Worm (Caenorhabditis elegans) whole organism, L1 larva: ENCODE data around the gene C07A4.3.

Experiments used
- F16B12.6 ChIP-seq: fragments of 150-350 bp; optimal IDR thresholded peaks from 2 replicates; lab custom pipeline; 2014; ENCODE audit warnings: missing biosample characterization, missing genetic modification characterization
- ama-1 ChIP-seq: fragments of 150-350 bp; optimal IDR thresholded peaks from 2 replicates; lab custom pipeline; 2014
- elt-2 ChIP-seq: sonication (generic microtip); optimal IDR thresholded peaks from 2 replicates; lab custom pipeline; 2016; ENCODE audit warnings: missing genetic modification characterization, mild to moderate bottlenecking, inconsistent platforms, missing compliant biosample characterization, missing genetic modification reagents
- elt-3 ChIP-seq, 6 experiments: fragments of 150-350 bp in 1 of 6; sonication (generic microtip); optimal IDR thresholded peaks; 2 replicates each; lab custom pipeline; 2017 to 2018; ENCODE audit warnings: missing biosample characterization in 6 of 6, missing genetic modification characterization in 6 of 6, inconsistent platforms in 1 of 6
- lin-13 ChIP-seq: fragments of 150-350 bp; optimal IDR thresholded peaks from 2 replicates; lab custom pipeline; 2014; ENCODE audit warnings: missing biosample characterization, missing genetic modification reagents, missing genetic modification characterization
- mep-1 ChIP-seq: fragments of 150-350 bp; optimal IDR thresholded peaks from 2 replicates; lab custom pipeline; 2014; ENCODE audit warnings: missing biosample characterization, missing genetic modification characterization
- nhr-28 ChIP-seq: fragments of 150-350 bp; optimal IDR thresholded peaks from 2 replicates; lab custom pipeline; 2014; ENCODE audit warnings: missing biosample characterization, missing genetic modification characterization
- nhr-77 ChIP-seq: fragments of 150-350 bp; optimal IDR thresholded peaks from 2 replicates; lab custom pipeline; 2014; ENCODE audit warnings: missing biosample characterization, missing genetic modification characterization
- sup-37 ChIP-seq: fragments of 200-800 bp; sonication (Bioruptor generic); optimal IDR thresholded peaks from 2 replicates; lab custom pipeline; 2018; ENCODE audit warnings: mild to moderate bottlenecking, missing genetic modification characterization, missing compliant biosample characterization
- unc-130 ChIP-seq: fragments of 150-350 bp; optimal IDR thresholded peaks from 2 replicates; lab custom pipeline; 2017; ENCODE audit warnings: missing biosample characterization, missing genetic modification characterization, inconsistent platforms
- unc-86 ChIP-seq: sonication (generic microtip); optimal IDR thresholded peaks from 2 replicates; lab custom pipeline; 2016; ENCODE audit warnings: missing genetic modification characterization, missing compliant biosample characterization

- TF ChIP-seq mep-1 (tag; lab: Kevin White, UChicago) (peak; percentile 80), lin-13 (no peak), ama-1 (lab: Kevin White, UChicago) (no peak), unc-86 (tag; lab: Kevin White, UChicago) (no peak), elt-2 (tag; lab: Kevin White, UChicago) (no peak), sup-37 (GFP tag; lab: Kevin White, UChicago) (no peak), F16B12.6 (tag; lab: Kevin White, UChicago) (no peak), nhr-77 (tag; lab: Kevin White, UChicago) (peak; percentile 28), unc-130 (tag; lab: Kevin White, UChicago) (no peak), nhr-28 (tag; lab: Kevin White, UChicago) (no peak), elt-3 (tag; optimal IDR thresholded peaks at IDR 0.05; lab: Kevin White, UChicago) (peak in 2 of 6 experiments; percentile 31 to 60)
Observed at ce11 chrX:10158716-10159115, 16.1 kb upstream of the C07A4.3 start, which contains the start of gene erd-2.1.
